Fruit fly (Drosophila melanogaster) whole organism, embryonic: Measurements from ENCODE around the gene CG42784.

Experiments used
- ATbp ChIP-seq: fragments of 200-800 bp; sonication (Bioruptor generic); optimal IDR thresholded peaks from 2 replicates; lab custom pipeline; 2017; ENCODE audit warnings: missing biosample characterization, mild to moderate bottlenecking, missing genetic modification characterization, missing genetic modification reagents
- Awh ChIP-seq: fragments of 200-800 bp; sonication (Bioruptor generic); IDR thresholded peaks from 2 replicates; pipeline ENCODE4, ENCODE4 v1.3.6; 2022; ENCODE audit warnings: missing biosample characterization, missing genetic modification characterization
- CG10543 ChIP-seq: fragments of 200-800 bp; sonication (Bioruptor generic); optimal IDR thresholded peaks from 3 replicates; lab custom pipeline; 2017; ENCODE audit warnings: missing biosample characterization, mild to moderate bottlenecking, missing genetic modification characterization, moderate library complexity
- CG12744 ChIP-seq: fragments of 200-800 bp; sonication (Bioruptor generic); optimal IDR thresholded peaks from 2 replicates; lab custom pipeline; 2016; ENCODE audit warnings: missing biosample characterization, missing genetic modification characterization
- CG14667 ChIP-seq: fragments of 200-800 bp; sonication (Bioruptor generic); IDR thresholded peaks from 2 replicates; pipeline ENCODE4 v1.3.6; 2022; ENCODE audit warnings: missing biosample characterization, missing genetic modification characterization
- CG15514 ChIP-seq: fragments of 200-800 bp; sonication (Bioruptor generic); optimal IDR thresholded peaks from 3 replicates; lab custom pipeline; 2017; ENCODE audit warnings: missing biosample characterization, missing genetic modification characterization, mild to moderate bottlenecking, moderate library complexity, missing genetic modification reagents
- CG17361 ChIP-seq: fragments of 200-800 bp; sonication (Bioruptor generic); IDR thresholded peaks from 3 replicates; pipeline ENCODE4 v1.3.6; 2022; ENCODE audit warnings: missing biosample characterization, missing genetic modification characterization
- CG17568 ChIP-seq: fragments of 200-800 bp; sonication (Bioruptor generic); optimal IDR thresholded peaks from 2 replicates; lab custom pipeline; 2018; ENCODE audit warnings: missing biosample characterization, mild to moderate bottlenecking, missing genetic modification characterization, moderate library complexity
- CG17829 ChIP-seq: fragments of 200-800 bp; optimal IDR thresholded peaks from 2 replicates; lab custom pipeline; 2019; ENCODE audit warnings: missing biosample characterization, mild to moderate bottlenecking, missing genetic modification characterization, moderate library complexity
- CG2120 ChIP-seq: fragments of 200-800 bp; sonication (Bioruptor generic); optimal IDR thresholded peaks from 3 replicates; lab custom pipeline; 2016; ENCODE audit warnings: missing biosample characterization, missing genetic modification characterization
- CG2199 ChIP-seq: fragments of 200-800 bp; sonication (Bioruptor generic); IDR thresholded peaks from 3 replicates; pipeline ENCODE4 v1.3.6; 2022; ENCODE audit warnings: missing biosample characterization, missing genetic modification characterization
- CG3163 ChIP-seq: fragments of 200-800 bp; sonication (Bioruptor generic); optimal IDR thresholded peaks from 3 replicates; lab custom pipeline; 2016; ENCODE audit warnings: missing biosample characterization, missing genetic modification characterization
- CG3281 ChIP-seq: fragments of 200-800 bp; sonication (Bioruptor generic); optimal IDR thresholded peaks from 3 replicates; lab custom pipeline; 2017; ENCODE audit warnings: missing biosample characterization, mild to moderate bottlenecking, missing genetic modification characterization
- CG34224 ChIP-seq: fragments of 200-800 bp; sonication (Bioruptor generic); IDR thresholded peaks from 3 replicates; pipeline ENCODE4 v1.3.6; 2022; ENCODE audit warnings: missing biosample characterization, missing genetic modification characterization; ENCODE audit not compliant: partially characterized antibody
- CG6254 ChIP-seq: fragments of 200-800 bp; sonication (Bioruptor generic); optimal IDR thresholded peaks from 3 replicates; lab custom pipeline; 2017; ENCODE audit warnings: mild to moderate bottlenecking, missing biosample characterization, missing genetic modification reagents, missing genetic modification characterization
- CG7271 ChIP-seq: fragments of 200-800 bp; sonication (Bioruptor generic); optimal IDR thresholded peaks from 2 replicates; lab custom pipeline; 2018; ENCODE audit warnings: missing biosample characterization, mild to moderate bottlenecking, missing genetic modification characterization, moderate library complexity
- CG9727 ChIP-seq: fragments of 200-800 bp; sonication (Bioruptor generic); optimal IDR thresholded peaks from 3 replicates; lab custom pipeline; 2017; ENCODE audit warnings: missing biosample characterization, mild to moderate bottlenecking, missing genetic modification characterization
- D19A ChIP-seq: fragments of 200-800 bp; optimal IDR thresholded peaks from 3 replicates; lab custom pipeline; 2019; ENCODE audit warnings: missing biosample characterization, mild to moderate bottlenecking, missing genetic modification characterization, moderate library complexity
- D19B ChIP-seq: fragments of 200-800 bp; sonication (Bioruptor generic); optimal IDR thresholded peaks from 2 replicates; lab custom pipeline; 2017; ENCODE audit warnings: missing biosample characterization, mild to moderate bottlenecking, missing genetic modification characterization
- Drgx ChIP-seq: fragments of 200-800 bp; sonication (Bioruptor generic); IDR thresholded peaks from 2 replicates; pipeline ENCODE4 v1.3.6; 2022; ENCODE audit warnings: missing biosample characterization, missing genetic modification characterization
- Max ChIP-seq: fragments of 200-800 bp; sonication (Bioruptor generic); optimal IDR thresholded peaks from 2 replicates; lab custom pipeline; 2016; ENCODE audit warnings: missing biosample characterization, mild to moderate bottlenecking, missing genetic modification characterization
- Neu2 ChIP-seq: fragments of 200-800 bp; sonication (Bioruptor generic); optimal IDR thresholded peaks from 3 replicates; lab custom pipeline; 2016; ENCODE audit warnings: missing biosample characterization, missing genetic modification characterization, borderline replicate concordance
- Nf-YC ChIP-seq: fragments of 200-800 bp; optimal IDR thresholded peaks from 3 replicates; lab custom pipeline; 2019; ENCODE audit warnings: missing biosample characterization, mild to moderate bottlenecking, missing genetic modification characterization, moderate library complexity
- Opbp ChIP-seq: fragments of 200-800 bp; sonication (Bioruptor generic); IDR thresholded peaks from 3 replicates; pipeline ENCODE4 v1.3.6; 2022; ENCODE audit warnings: missing biosample characterization, missing genetic modification characterization; ENCODE audit not compliant: partially characterized antibody
- Rx ChIP-seq: fragments of 200-800 bp; sonication (Bioruptor generic); IDR thresholded peaks from 2 replicates; pipeline ENCODE4 v1.3.6; 2022; ENCODE audit warnings: missing biosample characterization, missing genetic modification characterization
- Spps ChIP-seq: fragments of 200-800 bp; sonication (Bioruptor generic); optimal IDR thresholded peaks from 2 replicates; lab custom pipeline; 2018; ENCODE audit warnings: missing biosample characterization, mild to moderate bottlenecking, missing genetic modification characterization
- Vsx1 ChIP-seq: fragments of 200-800 bp; sonication (Bioruptor generic); optimal IDR thresholded peaks from 2 replicates; lab custom pipeline; 2017; ENCODE audit warnings: missing biosample characterization, mild to moderate bottlenecking, missing genetic modification characterization, missing genetic modification reagents
- Xrp1 ChIP-seq: fragments of 200-800 bp; sonication (Bioruptor generic); IDR thresholded peaks from 2 replicates; pipeline ENCODE4 v1.3.6; 2022; ENCODE audit warnings: missing biosample characterization, missing genetic modification characterization
- ab ChIP-seq: fragments of 200-800 bp; sonication (Bioruptor generic); optimal IDR thresholded peaks from 2 replicates; lab custom pipeline; 2016; ENCODE audit warnings: missing biosample characterization, missing genetic modification characterization
- ac ChIP-seq: fragments of 200-800 bp; sonication (Bioruptor generic); optimal IDR thresholded peaks from 3 replicates; lab custom pipeline; 2017; ENCODE audit warnings: missing biosample characterization, mild to moderate bottlenecking, missing genetic modification characterization
- bcd ChIP-seq: fragments of 200-800 bp; sonication (Bioruptor generic); optimal IDR thresholded peaks from 2 replicates; lab custom pipeline; 2017; ENCODE audit warnings: missing biosample characterization, mild to moderate bottlenecking, missing genetic modification characterization
- bigmax ChIP-seq: fragments of 200-800 bp; sonication (Bioruptor generic); optimal IDR thresholded peaks from 2 replicates; lab custom pipeline; 2018; ENCODE audit warnings: missing biosample characterization, mild to moderate bottlenecking, missing genetic modification characterization
- bowl ChIP-seq: fragments of 200-800 bp; sonication (Bioruptor generic); IDR thresholded peaks from 2 replicates; pipeline ENCODE4 v1.3.6; 2022; ENCODE audit warnings: missing biosample characterization, missing genetic modification characterization
- cas ChIP-seq: fragments of 200-800 bp; sonication (Bioruptor generic); IDR thresholded peaks from 2 replicates; pipeline ENCODE4 v1.3.6; 2022; ENCODE audit warnings: missing biosample characterization, missing genetic modification characterization
- chn ChIP-seq: fragments of 200-800 bp; sonication (Bioruptor generic); optimal IDR thresholded peaks from 2 replicates; lab custom pipeline; 2016; ENCODE audit warnings: missing biosample characterization, missing genetic modification characterization
- ci ChIP-seq: fragments of 200-800 bp; sonication (Bioruptor generic); IDR thresholded peaks from 3 replicates; pipeline ENCODE4 v1.3.6; 2022; ENCODE audit warnings: missing biosample characterization, missing genetic modification characterization
- fd96Cb ChIP-seq: fragments of 200-800 bp; sonication (Bioruptor generic); optimal IDR thresholded peaks from 2 replicates; lab custom pipeline; 2018; ENCODE audit warnings: missing biosample characterization, mild to moderate bottlenecking, missing genetic modification characterization, moderate library complexity
- fru ChIP-seq: fragments of >200 bp; optimal IDR thresholded peaks from 2 replicates; lab custom pipeline; 2017
- fu2 ChIP-seq: fragments of 200-800 bp; sonication (Bioruptor generic); optimal IDR thresholded peaks from 2 replicates; lab custom pipeline; 2016; ENCODE audit warnings: missing biosample characterization, missing genetic modification characterization
- gce ChIP-seq: fragments of 200-800 bp; sonication (Bioruptor generic); IDR thresholded peaks from 3 replicates; pipeline ENCODE4 v1.3.6; 2022; ENCODE audit warnings: missing biosample characterization, missing genetic modification characterization
- grn ChIP-seq: fragments of 200-800 bp; sonication (Bioruptor generic); optimal IDR thresholded peaks from 3 replicates; lab custom pipeline; 2017; ENCODE audit warnings: missing biosample characterization, missing genetic modification characterization
- gsb ChIP-seq: fragments of 200-800 bp; sonication (Bioruptor generic); IDR thresholded peaks from 2 replicates; pipeline ENCODE4 v1.3.6; 2022; ENCODE audit warnings: missing biosample characterization, missing genetic modification characterization
- jigr1 ChIP-seq: fragments of 200-800 bp; sonication (Bioruptor generic); IDR thresholded peaks from 3 replicates; pipeline ENCODE4 v1.3.6; 2022; ENCODE audit warnings: missing biosample characterization, missing genetic modification characterization
- jing ChIP-seq: fragments of 200-800 bp; sonication (Bioruptor generic); optimal IDR thresholded peaks from 2 replicates; lab custom pipeline; 2018; ENCODE audit warnings: missing biosample characterization, mild to moderate bottlenecking, missing genetic modification characterization
- nerfin-1 ChIP-seq: fragments of 200-800 bp; sonication (Bioruptor generic); optimal IDR thresholded peaks from 3 replicates; lab custom pipeline; 2019; ENCODE audit warnings: missing biosample characterization, mild to moderate bottlenecking, missing genetic modification characterization, moderate library complexity
- pzg ChIP-seq: fragments of 200-800 bp; sonication (Bioruptor generic); optimal IDR thresholded peaks from 3 replicates; lab custom pipeline; 2018; ENCODE audit warnings: missing biosample characterization, mild to moderate bottlenecking, missing genetic modification characterization, moderate library complexity
- salm ChIP-seq: fragments of 200-800 bp; sonication (Bioruptor generic); optimal IDR thresholded peaks from 2 replicates; lab custom pipeline; 2018; ENCODE audit warnings: missing biosample characterization, mild to moderate bottlenecking, missing genetic modification characterization
- wdn ChIP-seq: fragments of 200-800 bp; sonication (Bioruptor generic); IDR thresholded peaks from 2 replicates; pipeline ENCODE4 v1.3.6; 2022; ENCODE audit warnings: missing biosample characterization, missing genetic modification characterization

CG42784 gene

dm6 chr2L:13548786-13549780 lies 133.9 kb downstream of the CG42784 start, which contains the start of gene B4 (continued):
- TF ChIP-seq bigmax (GFP tag; lab: Kevin White, UChicago): peak; percentile 1
- no peak for TF ChIP-seq CG12744
- no peak for TF ChIP-seq Rx (GFP tag; lab: Robert Waterston, UW)
- peak; percentile 71; the same call in 2 of the 3 replicates for TF ChIP-seq ci (GFP tag; lab: Robert Waterston, UW)
- peak; percentile 30 for TF ChIP-seq salm (tag; lab: Kevin White, UChicago)
- 0 out of 2 replicates have a peak, but pooled peaks have one; percentile 35 for TF ChIP-seq bowl (GFP tag; lab: Robert Waterston, UW)
- no peak for TF ChIP-seq Neu2
- no peak for TF ChIP-seq bcd (GFP tag; lab: Kevin White, UChicago)
- peak; percentile 19 for TF ChIP-seq CG17568 (GFP tag; lab: Kevin White, UChicago)
- no peak for TF ChIP-seq jigr1 (GFP tag; lab: Robert Waterston, UW)
- TF ChIP-seq CG9727 (GFP tag; lab: Kevin White, UChicago): peak; percentile 39
- no peak for TF ChIP-seq CG3163 (GFP tag; lab: Kevin White, UChicago)
- TF ChIP-seq Awh (GFP tag; lab: Robert Waterston, UW): peak; percentile 25; the same call in 1 of the 2 replicates
- TF ChIP-seq ab (GFP tag; lab: Kevin White, UChicago): no peak
- TF ChIP-seq CG14667 (GFP tag; lab: Robert Waterston, UW): no peak
- TF ChIP-seq CG15514 (GFP tag; lab: Kevin White, UChicago): peak; percentile 57
- no peak for TF ChIP-seq CG6254 (GFP tag; lab: Kevin White, UChicago)
- no peak for TF ChIP-seq ac (GFP tag; lab: Kevin White, UChicago)
- TF ChIP-seq Xrp1: peak; percentile 29
- peak; percentile 27 for TF ChIP-seq Max (GFP tag; lab: Kevin White, UChicago)
- peak; percentile 20 for TF ChIP-seq CG3281
- TF ChIP-seq gsb (GFP tag; lab: Robert Waterston, UW): no peak
- TF ChIP-seq CG2120 (GFP tag; lab: Kevin White, UChicago): peak; percentile 3
- no peak for TF ChIP-seq CG7271 (tag; lab: Kevin White, UChicago)
- TF ChIP-seq D19A (tag; lab: Kevin White, UChicago): no peak
- no peak for TF ChIP-seq fd96Cb (tag; lab: Kevin White, UChicago)
- TF ChIP-seq CG2199 (GFP tag; lab: Robert Waterston, UW): peak; percentile 72; the same call in 2 of the 3 replicates
- TF ChIP-seq cas: no peak
- peak; percentile 85 for TF ChIP-seq CG10543 (GFP tag; lab: Kevin White, UChicago)
- no peak for TF ChIP-seq CG17361 (GFP tag; lab: Robert Waterston, UW)
- TF ChIP-seq gce: peak; percentile 62; the same call in 2 of the 3 replicates
- TF ChIP-seq nerfin-1 (tag; lab: Kevin White, UChicago): peak; percentile 48
- TF ChIP-seq fru (lab: Kevin White, UChicago): no peak
- no peak for TF ChIP-seq Vsx1 (GFP tag; lab: Kevin White, UChicago)
- peak; percentile 66 for TF ChIP-seq Drgx (GFP tag; lab: Robert Waterston, UW)
- TF ChIP-seq D19B (GFP tag; lab: Kevin White, UChicago): no peak
- no peak for TF ChIP-seq CG17829 (tag; lab: Kevin White, UChicago)
- peak; percentile 9 for TF ChIP-seq grn (GFP tag; lab: Kevin White, UChicago)
- no peak for TF ChIP-seq Spps (tag; lab: Kevin White, UChicago)
- no peak for TF ChIP-seq chn (GFP tag; lab: Kevin White, UChicago)
- TF ChIP-seq fu2 (GFP tag; lab: Kevin White, UChicago): no peak
- peak; percentile 72 for TF ChIP-seq ATbp (GFP tag; lab: Kevin White, UChicago)
- TF ChIP-seq Opbp (GFP tag; lab: Robert Waterston, UW): peak; percentile 72; the same call in 2 of the 3 replicates
- TF ChIP-seq Nf-YC (tag; lab: Kevin White, UChicago): no peak
- peak; percentile 58; the same call in 1 of the 2 replicates for TF ChIP-seq wdn
- peak; percentile 70 for TF ChIP-seq pzg (GFP tag; lab: Kevin White, UChicago)
- TF ChIP-seq jing (GFP tag; lab: Kevin White, UChicago): no peak
- TF ChIP-seq CG34224: peak; percentile 42; the same call in 1 of the 3 replicates
